Worm (Caenorhabditis elegans): ENCODE data around the gene F08B4.8.

The F08B4.8 gene

DNA sequence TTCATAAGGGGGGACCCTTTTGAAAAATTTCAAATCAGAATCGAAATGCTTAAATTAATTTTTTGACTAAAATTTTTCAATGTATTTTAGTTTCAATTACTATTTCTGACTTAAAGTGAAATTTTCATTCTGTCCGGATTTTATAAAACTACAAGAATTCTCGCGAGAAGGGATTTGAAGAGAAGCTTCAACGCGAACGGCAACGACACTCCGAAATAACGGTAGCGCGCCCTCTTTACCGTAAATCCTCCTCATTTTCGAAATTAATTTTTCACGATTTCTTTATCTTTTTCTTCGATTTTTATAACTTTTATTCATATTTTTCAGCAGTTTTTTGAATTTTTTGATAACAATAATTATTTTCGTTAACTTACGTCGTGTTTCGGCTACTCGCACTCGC, 11.6 kb upstream of the F08B4.8 start:
- TF ChIP-seq fkh-2 (tag; optimal IDR thresholded peaks at IDR 0.05): no peak
- TF ChIP-seq R02D3.7 (tag; optimal IDR thresholded peaks at IDR 0.05): peak; percentile 79
- TF ChIP-seq nhr-11 (tag; optimal IDR thresholded peaks at IDR 0.05): no peak
- TF ChIP-seq nhr-77 (tag; optimal IDR thresholded peaks at IDR 0.05): no peak
- no peak for TF ChIP-seq fos-1 (tag; optimal IDR thresholded peaks at IDR 0.05)

- no peak for TF ChIP-seq pha-4 (tag; optimal IDR thresholded peaks at IDR 0.05)
These were observed 8.8 kb upstream of the F08B4.8 start, which contains the start of gene cdh-5 for ce11 chrIV:8668635-8669034. Gene cdh-5 (plus strand): TSS chrIV:8668935.

DNA sequence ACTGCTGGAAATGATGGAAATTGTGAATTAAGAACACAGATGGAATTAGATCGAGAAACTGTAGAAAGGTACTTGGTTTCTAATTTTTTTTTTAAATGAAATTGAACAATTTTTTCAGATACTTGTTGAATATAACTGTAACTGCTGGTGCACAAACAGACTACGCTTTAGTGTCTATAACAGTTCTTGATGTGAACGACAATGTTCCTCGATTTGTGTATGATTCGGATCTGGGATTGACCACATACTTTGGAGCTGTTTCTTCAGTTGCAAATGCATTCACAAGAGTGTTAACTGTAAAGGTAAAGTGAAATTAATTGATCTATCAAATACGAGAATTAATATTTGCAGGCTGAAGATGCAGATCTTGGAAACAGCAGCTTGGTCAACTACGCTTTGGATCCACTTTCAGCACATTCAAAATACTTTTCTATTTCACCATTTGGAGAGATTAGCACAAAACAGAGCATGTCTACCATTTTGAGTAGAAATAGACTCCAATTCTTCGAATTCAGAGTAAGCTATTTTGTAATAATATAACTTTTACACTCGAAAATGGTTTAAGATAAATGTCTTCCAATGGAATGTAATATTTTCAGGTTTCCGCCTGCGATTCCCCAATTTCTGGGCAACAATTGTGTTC, 3.5 kb upstream of the F08B4.8 start:
- no peak for TF ChIP-seq nhr-43 (tag; optimal IDR thresholded peaks at IDR 0.05; ENCODE audit: poor library complexity, severe bottlenecking)
- no peak for TF ChIP-seq nhr-28 (tag; optimal IDR thresholded peaks at IDR 0.05)
- no peak for TF ChIP-seq egl-27 (tag; optimal IDR thresholded peaks at IDR 0.05)
- no peak for TF ChIP-seq pha-4 (tag; optimal IDR thresholded peaks at IDR 0.05)
- TF ChIP-seq hmg-11 (tag; optimal IDR thresholded peaks at IDR 0.05): no peak
- no peak for TF ChIP-seq jun-1 (tag; optimal IDR thresholded peaks at IDR 0.05)

DNA sequence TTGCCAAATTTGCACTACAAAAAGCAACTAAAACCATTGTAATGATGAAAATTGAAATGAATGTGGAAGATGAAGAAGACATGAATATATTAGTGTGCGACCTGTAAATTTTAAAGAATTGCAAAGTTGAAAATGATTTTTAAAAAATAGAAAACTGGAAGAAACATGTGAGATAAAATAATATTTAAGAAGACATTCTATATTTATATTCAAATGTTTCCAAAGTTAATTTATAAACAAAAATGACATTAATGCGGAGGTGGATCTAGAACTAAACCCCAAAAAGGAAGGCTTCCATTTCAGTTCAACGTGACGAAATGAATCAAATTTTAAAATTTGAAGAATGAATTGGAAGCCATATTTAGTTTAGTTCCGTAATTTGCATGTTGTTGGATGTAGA, 1.8 kb downstream of the F08B4.8 start, which contains the start of gene nlp-60:
Gene nlp-60 (minus strand): TSS at position 101 of the 400 bp plus-strand sequence.
- no peak for TF ChIP-seq lsy-12 (tag; optimal IDR thresholded peaks at IDR 0.05)
- TF ChIP-seq skn-1 (tag; optimal IDR thresholded peaks at IDR 0.05): no peak
- no peak for TF ChIP-seq ceh-9 (tag; optimal IDR thresholded peaks at IDR 0.05)
- TF ChIP-seq tbx-2 (tag; optimal IDR thresholded peaks at IDR 0.05): no peak
- TF ChIP-seq egl-27 (tag; optimal IDR thresholded peaks at IDR 0.05): no peak
- no peak for TF ChIP-seq hmg-11 (tag; optimal IDR thresholded peaks at IDR 0.05)
- TF ChIP-seq nhr-67 (tag; optimal IDR thresholded peaks at IDR 0.05): no peak
- TF ChIP-seq nhr-12 (tag; optimal IDR thresholded peaks at IDR 0.05): no peak
- no peak for TF ChIP-seq daf-12 (tag; optimal IDR thresholded peaks at IDR 0.05)
- no peak for TF ChIP-seq lin-39 (tag; optimal IDR thresholded peaks at IDR 0.05)
- TF ChIP-seq fkh-10 (GFP tag; optimal IDR thresholded peaks at IDR 0.05): no peak
- TF ChIP-seq pha-4 (tag; optimal IDR thresholded peaks at IDR 0.05): no peak

DNA sequence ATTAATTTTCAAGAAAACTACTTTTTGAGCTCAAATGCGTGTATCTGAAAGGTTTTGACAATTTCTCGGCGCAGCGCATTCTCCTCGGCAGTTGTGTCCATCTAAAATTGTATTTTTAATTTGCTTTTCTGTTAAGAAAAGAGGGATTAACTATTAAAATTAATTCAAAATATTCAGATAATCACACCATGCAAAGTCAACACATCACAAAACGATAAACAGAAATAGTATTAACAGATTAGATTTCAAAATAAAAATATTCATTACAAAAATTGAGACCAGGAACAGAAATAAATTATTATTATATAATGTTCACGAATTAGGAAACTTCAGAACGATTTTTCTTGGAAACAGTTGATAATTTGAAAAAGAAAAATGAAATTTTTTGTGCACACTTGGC, 9.1 kb downstream of the F08B4.8 start, which contains the start of gene pole-2:
Gene pole-2 (minus strand): TSS at position 101 of the 400 bp plus-strand sequence.
- TF ChIP-seq zag-1 (tag; optimal IDR thresholded peaks at IDR 0.05) (no peak), mdl-1 (tag; optimal IDR thresholded peaks at IDR 0.05) (no peak), elt-3 (tag; optimal IDR thresholded peaks at IDR 0.05) (no peak), lin-39 (tag; optimal IDR thresholded peaks at IDR 0.05) (no peak), elt-1 (tag; optimal IDR thresholded peaks at IDR 0.05) (no peak)

ce11 chrIV:8686966-8687365, 9.6 kb downstream of the F08B4.8 start:
- TF ChIP-seq nhr-11 (tag; optimal IDR thresholded peaks at IDR 0.05) (no peak), ZK546.5 (tag; optimal IDR thresholded peaks at IDR 0.05) (no peak), pha-4 (tag; optimal IDR thresholded peaks at IDR 0.05) (no peak), elt-3 (tag; optimal IDR thresholded peaks at IDR 0.05) (no peak), lin-15B (tag; optimal IDR thresholded peaks at IDR 0.05) (no peak), daf-12 (tag; optimal IDR thresholded peaks at IDR 0.05) (no peak), jun-1 (tag; optimal IDR thresholded peaks at IDR 0.05) (no peak), R02D3.7 (tag; optimal IDR thresholded peaks at IDR 0.05) (no peak), mml-1 (tag; optimal IDR thresholded peaks at IDR 0.05) (no peak), skn-1 (tag; optimal IDR thresholded peaks at IDR 0.05) (no peak), egl-5 (tag; optimal IDR thresholded peaks at IDR 0.05) (no peak), nfya-1 (tag; optimal IDR thresholded peaks at IDR 0.05; ENCODE audit: insufficient read depth) (no peak), zag-1 (tag; optimal IDR thresholded peaks at IDR 0.05) (no peak), nhr-12 (tag; optimal IDR thresholded peaks at IDR 0.05) (no peak), ztf-11 (tag; optimal IDR thresholded peaks at IDR 0.05) (no peak), fkh-10 (GFP tag; optimal IDR thresholded peaks at IDR 0.05) (no peak), nhr-23 (tag; optimal IDR thresholded peaks at IDR 0.05) (no peak), snpc-4 (tag; optimal IDR thresholded peaks at IDR 0.05) (no peak)
